Fruit fly (Drosophila melanogaster) whole organism, embryonic: Measurements from ENCODE around the gene CG10584.
A peak's percentile ranks its signal among the peaks of the same experiment; 100 is the strongest.

Source experiments
- Abd-B ChIP-seq: fragments of 200-800 bp; sonication (Bioruptor generic); optimal IDR thresholded peaks from 2 replicates; lab custom pipeline; 2018; ENCODE audit warnings: missing biosample characterization, mild to moderate bottlenecking, missing genetic modification characterization, moderate library complexity
- Antp ChIP-seq: fragments of 200-800 bp; sonication (Bioruptor generic); optimal IDR thresholded peaks from 3 replicates; lab custom pipeline; 2016; ENCODE audit warnings: missing biosample characterization, missing genetic modification characterization
- C15 ChIP-seq: fragments of 200-800 bp; sonication (Bioruptor generic); IDR thresholded peaks from 3 replicates; pipeline ENCODE4 v1.3.6; 2022; ENCODE audit warnings: missing biosample characterization, missing genetic modification characterization
- CG10959 ChIP-seq: fragments of 200-800 bp; sonication (Bioruptor generic); IDR thresholded peaks from 2 replicates; pipeline ENCODE4 v1.3.6; 2022; ENCODE audit warnings: missing biosample characterization, missing genetic modification characterization
- CG11085 ChIP-seq: fragments of 200-800 bp; sonication (Bioruptor generic); IDR thresholded peaks from 2 replicates; pipeline ENCODE4 v1.3.6; 2022; ENCODE audit warnings: missing biosample characterization, missing genetic modification characterization
- CG11398 ChIP-seq: fragments of 200-800 bp; sonication (Bioruptor generic); optimal IDR thresholded peaks from 2 replicates; lab custom pipeline; 2016; ENCODE audit warnings: missing biosample characterization, missing genetic modification characterization
- CG12104 ChIP-seq: fragments of 200-800 bp; sonication (Bioruptor generic); optimal IDR thresholded peaks from 3 replicates; lab custom pipeline; 2016; ENCODE audit warnings: missing biosample characterization, missing genetic modification characterization
- CG12155 ChIP-seq: fragments of 200-800 bp; sonication (Bioruptor generic); optimal IDR thresholded peaks from 3 replicates; lab custom pipeline; 2016; ENCODE audit warnings: missing biosample characterization, missing genetic modification characterization
- CG13775 ChIP-seq: fragments of 200-800 bp; sonication (Bioruptor generic); optimal IDR thresholded peaks from 3 replicates; lab custom pipeline; 2017; ENCODE audit warnings: missing biosample characterization, mild to moderate bottlenecking, missing genetic modification characterization
- CG15479 ChIP-seq: fragments of 200-800 bp; sonication (Bioruptor generic); optimal IDR thresholded peaks from 3 replicates; lab custom pipeline; 2019; ENCODE audit warnings: missing biosample characterization, mild to moderate bottlenecking, missing genetic modification characterization, moderate library complexity
- CG15514 ChIP-seq: fragments of 200-800 bp; sonication (Bioruptor generic); optimal IDR thresholded peaks from 3 replicates; lab custom pipeline; 2017; ENCODE audit warnings: missing biosample characterization, missing genetic modification characterization, mild to moderate bottlenecking, moderate library complexity, missing genetic modification reagents
- CG1603 ChIP-seq: fragments of 200-800 bp; sonication (Bioruptor generic); optimal IDR thresholded peaks from 2 replicates; lab custom pipeline; 2019; ENCODE audit warnings: missing biosample characterization, mild to moderate bottlenecking, missing genetic modification characterization, moderate library complexity
- CG17802 ChIP-seq: fragments of 200-800 bp; sonication (Bioruptor generic); optimal IDR thresholded peaks from 2 replicates; lab custom pipeline; 2018; ENCODE audit warnings: missing biosample characterization, mild to moderate bottlenecking, missing genetic modification characterization, moderate library complexity
- CG17912 ChIP-seq: fragments of 200-800 bp; sonication (Bioruptor generic); optimal IDR thresholded peaks from 2 replicates; lab custom pipeline; 2018; ENCODE audit warnings: missing biosample characterization, mild to moderate bottlenecking, missing genetic modification characterization
- CG2116 ChIP-seq: fragments of 200-800 bp; sonication (Bioruptor generic); optimal IDR thresholded peaks from 3 replicates; lab custom pipeline; 2018; ENCODE audit warnings: missing biosample characterization, mild to moderate bottlenecking, missing genetic modification characterization
- CG2712 ChIP-seq: fragments of 200-800 bp; optimal IDR thresholded peaks from 3 replicates; lab custom pipeline; 2019; ENCODE audit warnings: missing biosample characterization, mild to moderate bottlenecking, missing genetic modification characterization, moderate library complexity
- CG30020 ChIP-seq: fragments of 200-800 bp; optimal IDR thresholded peaks from 2 replicates; lab custom pipeline; 2019; ENCODE audit warnings: missing biosample characterization, mild to moderate bottlenecking, missing genetic modification characterization, moderate library complexity
- CG31365 ChIP-seq: fragments of 200-800 bp; sonication (Bioruptor generic); optimal IDR thresholded peaks from 2 replicates; lab custom pipeline; 2018; ENCODE audit warnings: missing biosample characterization, mild to moderate bottlenecking, missing genetic modification characterization
- CG3407 ChIP-seq: fragments of 200-800 bp; sonication (Bioruptor generic); optimal IDR thresholded peaks from 2 replicates; lab custom pipeline; 2018; ENCODE audit warnings: missing biosample characterization, mild to moderate bottlenecking, missing genetic modification characterization
- CG34224 ChIP-seq: fragments of 200-800 bp; sonication (Bioruptor generic); IDR thresholded peaks from 3 replicates; pipeline ENCODE4 v1.3.6; 2022; ENCODE audit warnings: missing biosample characterization, missing genetic modification characterization; ENCODE audit not compliant: partially characterized antibody
- CG7839 ChIP-seq: fragments of 200-800 bp; sonication (Bioruptor generic); optimal IDR thresholded peaks from 3 replicates; lab custom pipeline; 2018; ENCODE audit warnings: missing biosample characterization, mild to moderate bottlenecking, missing genetic modification characterization, moderate library complexity
- CG9437 ChIP-seq: fragments of 200-800 bp; sonication (Bioruptor generic); optimal IDR thresholded peaks from 2 replicates; lab custom pipeline; 2018; ENCODE audit warnings: missing biosample characterization, mild to moderate bottlenecking, missing genetic modification characterization
- CkIIα-i1 ChIP-seq: fragments of 200-800 bp; sonication (Bioruptor generic); IDR thresholded peaks from 2 replicates; pipeline ENCODE4 v1.3.6; 2022; ENCODE audit warnings: missing biosample characterization, missing genetic modification characterization
- Dip3 ChIP-seq: fragments of 200-800 bp; sonication (Bioruptor generic); optimal IDR thresholded peaks from 3 replicates; lab custom pipeline; 2016; ENCODE audit warnings: missing biosample characterization, missing genetic modification characterization
- ERR ChIP-seq: fragments of 200-800 bp; sonication (Bioruptor generic); optimal IDR thresholded peaks from 2 replicates; lab custom pipeline; 2016; ENCODE audit warnings: missing biosample characterization, missing genetic modification characterization
- H15 ChIP-seq: fragments of 200-800 bp; sonication (Bioruptor generic); IDR thresholded peaks from 3 replicates; pipeline ENCODE4 v1.3.6; 2022; ENCODE audit warnings: missing biosample characterization, missing genetic modification characterization
- Jarid2 ChIP-seq: fragments of 200-800 bp; sonication (Bioruptor generic); optimal IDR thresholded peaks from 3 replicates; lab custom pipeline; 2017; ENCODE audit warnings: mild to moderate bottlenecking, missing biosample characterization, missing genetic modification reagents, missing genetic modification characterization
- NC2α ChIP-seq: fragments of 200-800 bp; sonication (Bioruptor generic); optimal IDR thresholded peaks from 2 replicates; lab custom pipeline; 2016; ENCODE audit warnings: missing biosample characterization, missing genetic modification characterization
- Neu2 ChIP-seq: fragments of 200-800 bp; sonication (Bioruptor generic); optimal IDR thresholded peaks from 3 replicates; lab custom pipeline; 2016; ENCODE audit warnings: missing biosample characterization, missing genetic modification characterization, borderline replicate concordance
- Optix ChIP-seq: fragments of 200-800 bp; sonication (Bioruptor generic); IDR thresholded peaks from 3 replicates; pipeline ENCODE4 v1.3.6; 2022; ENCODE audit warnings: missing biosample characterization, missing genetic modification characterization
- Pdp1 ChIP-seq, 2 experiments: fragments of 200-800 bp; sonication (Bioruptor generic); optimal IDR thresholded peaks; 3 replicates each; lab custom pipeline; 2016; ENCODE audit warnings: missing biosample characterization in 2 of 2, missing genetic modification characterization in 2 of 2, mild to moderate bottlenecking in 1 of 2, moderate library complexity in 1 of 2
- Side ChIP-seq: fragments of 200-800 bp; sonication (Bioruptor generic); optimal IDR thresholded peaks from 2 replicates; lab custom pipeline; 2016; ENCODE audit warnings: missing biosample characterization, missing genetic modification characterization
- Xbp1 ChIP-seq: fragments of 200-800 bp; sonication (Bioruptor generic); optimal IDR thresholded peaks from 3 replicates; lab custom pipeline; 2016; ENCODE audit warnings: missing biosample characterization, mild to moderate bottlenecking, missing genetic modification characterization
- Xrp1 ChIP-seq: fragments of 200-800 bp; sonication (Bioruptor generic); IDR thresholded peaks from 2 replicates; pipeline ENCODE4 v1.3.6; 2022; ENCODE audit warnings: missing biosample characterization, missing genetic modification characterization
- ara ChIP-seq: fragments of 200-800 bp; sonication (Bioruptor generic); IDR thresholded peaks from 2 replicates; pipeline ENCODE4 v1.3.6; 2022; ENCODE audit warnings: missing biosample characterization, missing genetic modification characterization
- ash1 ChIP-seq: fragments of 200-800 bp; sonication (Bioruptor generic); optimal IDR thresholded peaks from 2 replicates; lab custom pipeline; 2018; ENCODE audit warnings: missing biosample characterization, mild to moderate bottlenecking, missing genetic modification characterization
- cad ChIP-seq: fragments of >200 bp; optimal IDR thresholded peaks from 2 replicates; lab custom pipeline; 2017; ENCODE audit warnings: missing biosample characterization, missing genetic modification characterization
- crol ChIP-seq: fragments of 200-800 bp; sonication (Bioruptor generic); IDR thresholded peaks from 2 replicates; pipeline ENCODE4 v1.3.6; 2022; ENCODE audit warnings: missing biosample characterization, missing genetic modification characterization
- dan ChIP-seq: fragments of 200-800 bp; sonication (Bioruptor generic); IDR thresholded peaks from 2 replicates; pipeline ENCODE4 v1.3.6; 2022; ENCODE audit warnings: missing biosample characterization, missing genetic modification characterization
- disco-r ChIP-seq: fragments of 200-800 bp; sonication (Bioruptor generic); optimal IDR thresholded peaks from 2 replicates; lab custom pipeline; 2016; ENCODE audit warnings: missing biosample characterization, missing genetic modification characterization
- en ChIP-seq: fragments of 200-800 bp; sonication (Bioruptor generic); optimal IDR thresholded peaks from 2 replicates; lab custom pipeline; 2016; ENCODE audit warnings: missing biosample characterization, missing genetic modification characterization
- fru ChIP-seq: fragments of >200 bp; optimal IDR thresholded peaks from 2 replicates; lab custom pipeline; 2017
- ftz-f1 ChIP-seq: fragments of 200-800 bp; sonication (Bioruptor generic); optimal IDR thresholded peaks from 2 replicates; lab custom pipeline; 2016; ENCODE audit warnings: missing biosample characterization, missing genetic modification characterization
- knrl ChIP-seq: fragments of 200-800 bp; sonication (Bioruptor generic); IDR thresholded peaks from 3 replicates; pipeline ENCODE4 v1.3.6; 2022; ENCODE audit warnings: missing biosample characterization, missing genetic modification characterization; ENCODE audit not compliant: partially characterized antibody
- oc ChIP-seq: fragments of 200-800 bp; sonication (Bioruptor generic); optimal IDR thresholded peaks from 2 replicates; lab custom pipeline; 2018; ENCODE audit warnings: missing biosample characterization, mild to moderate bottlenecking, missing genetic modification characterization, moderate library complexity
- pan ChIP-seq, 4 experiments: fragments of >200 bp in 3 of 4; fragments of 200-800 bp in 1 of 4; sonication (Bioruptor generic) in 1 of 4; optimal IDR thresholded peaks in 3 of 4; IDR thresholded peaks in 1 of 4; 2 replicates each; pipeline versions ENCODE4 v1.3.6 to Lab custom; 2017 to 2022; ENCODE audit warnings: missing biosample characterization in 2 of 4, missing genetic modification characterization in 2 of 4, mixed read lengths in 1 of 4
- phol ChIP-seq: fragments of 200-800 bp; sonication (Bioruptor generic); optimal IDR thresholded peaks from 3 replicates; lab custom pipeline; 2018; ENCODE audit warnings: missing biosample characterization, mild to moderate bottlenecking, missing genetic modification characterization, moderate library complexity
- pita ChIP-seq: fragments of 200-800 bp; sonication (Bioruptor generic); optimal IDR thresholded peaks from 2 replicates; lab custom pipeline; 2017; ENCODE audit warnings: missing biosample characterization, mild to moderate bottlenecking, missing genetic modification characterization
- vvl ChIP-seq: fragments of 200-800 bp; sonication (Bioruptor generic); IDR thresholded peaks from 2 replicates; pipeline ENCODE4 v1.3.6; 2022; ENCODE audit warnings: missing biosample characterization, missing genetic modification characterization
- zf30C ChIP-seq: fragments of 200-800 bp; sonication (Bioruptor generic); optimal IDR thresholded peaks from 3 replicates; lab custom pipeline; 2018; ENCODE audit warnings: missing biosample characterization, mild to moderate bottlenecking, missing genetic modification characterization

The CG10584 gene

DNA sequence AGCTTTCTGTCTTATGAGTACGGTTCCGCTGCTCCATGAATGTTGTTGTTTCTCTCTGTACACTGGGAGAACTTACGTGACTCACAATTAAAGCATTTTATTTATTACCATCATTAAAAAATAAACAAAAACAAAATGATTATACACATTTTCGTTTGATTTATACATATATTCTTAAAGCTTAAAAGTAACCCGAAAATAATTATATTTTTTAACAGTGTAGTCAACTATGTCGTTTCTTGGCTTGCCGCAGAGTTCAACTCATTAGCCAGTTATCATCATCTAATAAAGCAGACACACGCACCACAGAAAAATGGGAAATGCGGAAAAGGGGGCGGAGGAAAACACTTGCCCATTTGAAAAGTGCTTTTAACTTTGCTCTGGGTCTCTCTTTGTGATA lies 6.2 kb upstream of the CG10584 start (continued):
- peak; percentile 62 for TF ChIP-seq CG1603 (tag; lab: Kevin White, UChicago)
- no peak for TF ChIP-seq ash1 (GFP tag; lab: Kevin White, UChicago)
- TF ChIP-seq CG2712 (tag; lab: Kevin White, UChicago): peak; percentile 88
- peak; percentile 59 for TF ChIP-seq CG15514 (GFP tag; lab: Kevin White, UChicago)
- TF ChIP-seq CG31365 (tag; lab: Kevin White, UChicago): peak; percentile 20
- peak; percentile 75 for TF ChIP-seq ara (GFP tag; lab: Robert Waterston, UW)
- TF ChIP-seq Xbp1 (GFP tag; lab: Kevin White, UChicago): peak; percentile 81
- TF ChIP-seq CG17802 (tag; lab: Kevin White, UChicago): peak; percentile 52
- TF ChIP-seq CG34224 (GFP tag; lab: Robert Waterston, UW): no peak
- no peak for TF ChIP-seq CG11085
- peak; percentile 60; the same call in 1 of the 3 replicates for TF ChIP-seq C15 (GFP tag; lab: Robert Waterston, UW)
- 0 out of 2 replicates have a peak, but pooled peaks have one; percentile 5 for TF ChIP-seq crol (GFP tag; lab: Robert Waterston, UW)
- TF ChIP-seq Dip3 (GFP tag; lab: Kevin White, UChicago): peak; percentile 53
- no peak; the same call in 2 of the 3 replicates for TF ChIP-seq H15 (GFP tag; lab: Robert Waterston, UW)
- peak; percentile 31 for TF ChIP-seq CG2116 (GFP tag; lab: Kevin White, UChicago)
- TF ChIP-seq CG15479: no peak
- peak; percentile 88 for TF ChIP-seq CG7839
- TF ChIP-seq CG12104 (GFP tag; lab: Kevin White, UChicago): peak; percentile 63
- TF ChIP-seq pita (GFP tag; lab: Kevin White, UChicago): no peak
- peak; percentile 59 for TF ChIP-seq CG9437 (GFP tag; lab: Kevin White, UChicago)
- peak; percentile 35 for TF ChIP-seq Antp (GFP tag; lab: Kevin White, UChicago)
- peak; percentile 43 for TF ChIP-seq ERR
- TF ChIP-seq CG13775 (GFP tag; lab: Kevin White, UChicago): peak; percentile 63
- peak; percentile 29 for TF ChIP-seq Side (GFP tag; lab: Kevin White, UChicago)
- TF ChIP-seq oc (tag; lab: Kevin White, UChicago): peak; percentile 84
- TF ChIP-seq Optix (GFP tag; lab: Robert Waterston, UW): no peak; the same call in 2 of the 3 replicates
- peak; percentile 51 for TF ChIP-seq CG11398
- no peak for TF ChIP-seq Jarid2 (GFP tag; lab: Kevin White, UChicago)
- no peak for TF ChIP-seq CkIIα-i1
- TF ChIP-seq Xrp1 (GFP tag; lab: Robert Waterston, UW): peak; percentile 86
- TF ChIP-seq CG3407 (GFP tag; lab: Kevin White, UChicago): peak; percentile 59
- TF ChIP-seq Neu2 (GFP tag; lab: Kevin White, UChicago): no peak
- no peak for TF ChIP-seq fru
- peak; percentile 67 for TF ChIP-seq Abd-B (GFP tag; lab: Kevin White, UChicago)
- TF ChIP-seq phol (tag; lab: Kevin White, UChicago): peak; percentile 85
- peak; percentile 67 for TF ChIP-seq CG10959 (GFP tag; lab: Robert Waterston, UW)
- peak; percentile 55 for TF ChIP-seq zf30C (GFP tag; lab: Kevin White, UChicago)
- peak; percentile 21 for TF ChIP-seq disco-r (GFP tag; lab: Kevin White, UChicago)
- TF ChIP-seq pan (optimal IDR thresholded peaks at IDR 0.05; lab: Kevin White, UChicago): no peak
- peak in 1 of 2 experiments; percentile 86 for TF ChIP-seq pan (GFP tag; optimal IDR thresholded peaks at IDR 0.05 in 1 of 2, IDR thresholded peaks at IDR 0.05 in 1 of 2)
- TF ChIP-seq NC2α: no peak
- TF ChIP-seq ftz-f1 (GFP tag; lab: Kevin White, UChicago): no peak
- peak; percentile 88 for TF ChIP-seq vvl (GFP tag; lab: Robert Waterston, UW)
- TF ChIP-seq knrl (GFP tag; lab: Robert Waterston, UW): no peak
- TF ChIP-seq Pdp1 (GFP tag; optimal IDR thresholded peaks at IDR 0.05; lab: Kevin White, UChicago): peak; percentile 56 to 73
- TF ChIP-seq CG30020 (tag; lab: Kevin White, UChicago): peak; percentile 7
- no peak for TF ChIP-seq dan (GFP tag; lab: Robert Waterston, UW)
- TF ChIP-seq CG12155 (GFP tag; lab: Kevin White, UChicago): peak; percentile 73
- TF ChIP-seq en: peak; percentile 41
- TF ChIP-seq CG17912 (GFP tag; lab: Kevin White, UChicago): no peak
- no peak for TF ChIP-seq cad
